Fruit fly (Drosophila melanogaster) whole organism, embryonic: ENCODE results near the gene CG34284.
A peak's percentile ranks its signal among the peaks of the same experiment; 100 is the strongest.

Source experiments
- Antp ChIP-seq: fragments of 200-800 bp; sonication (Bioruptor generic); optimal IDR thresholded peaks from 3 replicates; lab custom pipeline; 2016; ENCODE audit warnings: missing biosample characterization, missing genetic modification characterization
- Asciz ChIP-seq: fragments of 200-800 bp; sonication (Bioruptor generic); optimal IDR thresholded peaks from 2 replicates; lab custom pipeline; 2017; ENCODE audit warnings: missing biosample characterization, mild to moderate bottlenecking, missing genetic modification characterization, missing genetic modification reagents
- Awh ChIP-seq: fragments of 200-800 bp; sonication (Bioruptor generic); IDR thresholded peaks from 2 replicates; pipeline ENCODE4, ENCODE4 v1.3.6; 2022; ENCODE audit warnings: missing biosample characterization, missing genetic modification characterization
- Bdp1 ChIP-seq: fragments of 200-800 bp; sonication (Bioruptor generic); optimal IDR thresholded peaks from 3 replicates; lab custom pipeline; 2016; ENCODE audit warnings: missing biosample characterization, missing genetic modification characterization
- CG10267 ChIP-seq: fragments of 200-800 bp; sonication (Bioruptor generic); optimal IDR thresholded peaks from 2 replicates; lab custom pipeline; 2018; ENCODE audit warnings: missing biosample characterization, mild to moderate bottlenecking, missing genetic modification characterization, moderate library complexity
- CG10274 ChIP-seq: fragments of 200-800 bp; sonication (Bioruptor generic); optimal IDR thresholded peaks from 3 replicates; lab custom pipeline; 2017; ENCODE audit warnings: missing biosample characterization, mild to moderate bottlenecking, missing genetic modification characterization
- CG10321 ChIP-seq: fragments of 200-800 bp; sonication (Bioruptor generic); IDR thresholded peaks from 2 replicates; pipeline ENCODE4 v1.3.6; 2022; ENCODE audit warnings: missing biosample characterization, missing genetic modification characterization
- CG10654 ChIP-seq: fragments of 200-800 bp; sonication (Bioruptor generic); optimal IDR thresholded peaks from 2 replicates; lab custom pipeline; 2016; ENCODE audit warnings: missing biosample characterization, missing genetic modification characterization
- CG11398 ChIP-seq: fragments of 200-800 bp; sonication (Bioruptor generic); optimal IDR thresholded peaks from 2 replicates; lab custom pipeline; 2016; ENCODE audit warnings: missing biosample characterization, missing genetic modification characterization
- CG12299 ChIP-seq: fragments of 200-800 bp; sonication (Bioruptor generic); optimal IDR thresholded peaks from 2 replicates; lab custom pipeline; 2018; ENCODE audit warnings: missing biosample characterization, mild to moderate bottlenecking, missing genetic modification characterization
- CG12942 ChIP-seq: fragments of 200-800 bp; sonication (Bioruptor generic); optimal IDR thresholded peaks from 3 replicates; lab custom pipeline; 2016; ENCODE audit warnings: missing biosample characterization, missing genetic modification characterization
- CG14667 ChIP-seq: fragments of 200-800 bp; sonication (Bioruptor generic); IDR thresholded peaks from 2 replicates; pipeline ENCODE4 v1.3.6; 2022; ENCODE audit warnings: missing biosample characterization, missing genetic modification characterization
- CG14860 ChIP-seq: fragments of 200-800 bp; sonication (Bioruptor generic); IDR thresholded peaks from 3 replicates; pipeline ENCODE4 v1.3.6; 2022; ENCODE audit warnings: missing biosample characterization, missing genetic modification characterization; ENCODE audit not compliant: partially characterized antibody
- CG1603 ChIP-seq: fragments of 200-800 bp; sonication (Bioruptor generic); optimal IDR thresholded peaks from 2 replicates; lab custom pipeline; 2019; ENCODE audit warnings: missing biosample characterization, mild to moderate bottlenecking, missing genetic modification characterization, moderate library complexity
- CG17359 ChIP-seq: fragments of 200-800 bp; sonication (Bioruptor generic); optimal IDR thresholded peaks from 3 replicates; lab custom pipeline; 2018; ENCODE audit warnings: missing biosample characterization, mild to moderate bottlenecking, missing genetic modification characterization, moderate library complexity
- CG1792 ChIP-seq: fragments of 200-800 bp; sonication (Bioruptor generic); optimal IDR thresholded peaks from 2 replicates; lab custom pipeline; 2016; ENCODE audit warnings: missing biosample characterization, missing genetic modification characterization
- CG2678 ChIP-seq: fragments of 200-800 bp; sonication (Bioruptor generic); optimal IDR thresholded peaks from 3 replicates; lab custom pipeline; 2019; ENCODE audit warnings: missing biosample characterization, mild to moderate bottlenecking, missing genetic modification characterization, moderate library complexity
- CG3163 ChIP-seq: fragments of 200-800 bp; sonication (Bioruptor generic); optimal IDR thresholded peaks from 3 replicates; lab custom pipeline; 2016; ENCODE audit warnings: missing biosample characterization, missing genetic modification characterization
- CG6791 ChIP-seq: fragments of 200-800 bp; sonication (Bioruptor generic); IDR thresholded peaks from 3 replicates; pipeline ENCODE4 v1.3.6; 2022; ENCODE audit warnings: missing biosample characterization, missing genetic modification characterization; ENCODE audit not compliant: partially characterized antibody
- CG7839 ChIP-seq: fragments of 200-800 bp; sonication (Bioruptor generic); optimal IDR thresholded peaks from 3 replicates; lab custom pipeline; 2018; ENCODE audit warnings: missing biosample characterization, mild to moderate bottlenecking, missing genetic modification characterization, moderate library complexity
- CG9215 ChIP-seq: fragments of 200-800 bp; sonication (Bioruptor generic); IDR thresholded peaks from 2 replicates; pipeline ENCODE4 v1.3.6; 2022; ENCODE audit warnings: missing biosample characterization, missing genetic modification characterization
- CG9727 ChIP-seq: fragments of 200-800 bp; sonication (Bioruptor generic); optimal IDR thresholded peaks from 3 replicates; lab custom pipeline; 2017; ENCODE audit warnings: missing biosample characterization, mild to moderate bottlenecking, missing genetic modification characterization
- Dip3 ChIP-seq: fragments of 200-800 bp; sonication (Bioruptor generic); optimal IDR thresholded peaks from 3 replicates; lab custom pipeline; 2016; ENCODE audit warnings: missing biosample characterization, missing genetic modification characterization
- Dll ChIP-seq: fragments of 200-800 bp; sonication (Bioruptor generic); IDR thresholded peaks from 4 replicates; pipeline ENCODE4 v1.3.6; 2022; ENCODE audit warnings: missing biosample characterization, missing genetic modification characterization; ENCODE audit not compliant: partially characterized antibody
- Drgx ChIP-seq: fragments of 200-800 bp; sonication (Bioruptor generic); IDR thresholded peaks from 2 replicates; pipeline ENCODE4 v1.3.6; 2022; ENCODE audit warnings: missing biosample characterization, missing genetic modification characterization
- Lpt ChIP-seq: fragments of >200 bp; optimal IDR thresholded peaks from 2 replicates; lab custom pipeline; 2018; ENCODE audit warnings: missing biosample characterization, missing genetic modification characterization
- NC2β ChIP-seq: fragments of 200-800 bp; sonication (Bioruptor generic); optimal IDR thresholded peaks from 2 replicates; lab custom pipeline; 2016; ENCODE audit warnings: missing biosample characterization, missing genetic modification characterization
- Scr ChIP-seq: fragments of 200-800 bp; sonication (Bioruptor generic); IDR thresholded peaks from 2 replicates; pipeline ENCODE4 v1.3.6; 2022; ENCODE audit warnings: missing biosample characterization, missing genetic modification characterization; ENCODE audit not compliant: partially characterized antibody
- Stat92E ChIP-seq, 3 experiments: fragments of >200 bp in 2 of 3; fragments of 200-800 bp in 1 of 3; sonication (Bioruptor generic) in 1 of 3; optimal IDR thresholded peaks; 2 replicates each; lab custom pipeline; 2017 to 2019; ENCODE audit warnings: missing biosample characterization in 3 of 3, missing genetic modification characterization in 3 of 3, mild to moderate bottlenecking in 1 of 3, moderate library complexity in 1 of 3
- abd-A ChIP-seq: fragments of 200-800 bp; sonication (Bioruptor generic); optimal IDR thresholded peaks from 3 replicates; lab custom pipeline; 2019; ENCODE audit warnings: missing biosample characterization, mild to moderate bottlenecking, missing genetic modification characterization, moderate library complexity
- amos ChIP-seq: fragments of 200-800 bp; sonication (Bioruptor generic); IDR thresholded peaks from 2 replicates; pipeline ENCODE4 v1.3.6; 2022; ENCODE audit warnings: missing biosample characterization, missing genetic modification characterization; ENCODE audit not compliant: partially characterized antibody
- bsh ChIP-seq, 2 experiments: fragments of 200-800 bp; sonication (Bioruptor generic); optimal IDR thresholded peaks; 2 replicates each; lab custom pipeline; 2017 to 2018; ENCODE audit warnings: mild to moderate bottlenecking in 2 of 2, missing biosample characterization in 2 of 2, missing genetic modification characterization in 2 of 2, moderate library complexity in 1 of 2
- caup ChIP-seq: fragments of 200-800 bp; sonication (Bioruptor generic); optimal IDR thresholded peaks from 3 replicates; lab custom pipeline; 2017; ENCODE audit warnings: missing biosample characterization, mild to moderate bottlenecking, missing genetic modification characterization, moderate library complexity; ENCODE audit not compliant: severe bottlenecking
- cg ChIP-seq: fragments of 200-800 bp; sonication (Bioruptor generic); optimal IDR thresholded peaks from 3 replicates; lab custom pipeline; 2019; ENCODE audit warnings: missing biosample characterization, mild to moderate bottlenecking, missing genetic modification characterization, moderate library complexity
- h ChIP-seq: fragments of >200 bp; optimal IDR thresholded peaks from 2 replicates; lab custom pipeline; 2017
- hkb ChIP-seq, 2 experiments: fragments of 200-800 bp in 1 of 2; fragments of >200 bp in 1 of 2; sonication (Bioruptor generic) in 1 of 2; IDR thresholded peaks in 1 of 2; optimal IDR thresholded peaks in 1 of 2; 2 replicates each; pipeline versions ENCODE4 v1.3.6 to Lab custom; 2017 to 2022; ENCODE audit warnings: missing biosample characterization in 1 of 2, missing genetic modification characterization in 1 of 2
- jing ChIP-seq: fragments of 200-800 bp; sonication (Bioruptor generic); optimal IDR thresholded peaks from 2 replicates; lab custom pipeline; 2018; ENCODE audit warnings: missing biosample characterization, mild to moderate bottlenecking, missing genetic modification characterization
- knrl ChIP-seq: fragments of 200-800 bp; sonication (Bioruptor generic); IDR thresholded peaks from 3 replicates; pipeline ENCODE4 v1.3.6; 2022; ENCODE audit warnings: missing biosample characterization, missing genetic modification characterization; ENCODE audit not compliant: partially characterized antibody
- nerfin-2 ChIP-seq: fragments of 200-800 bp; sonication (Bioruptor generic); IDR thresholded peaks from 2 replicates; pipeline ENCODE4 v1.3.6; 2022; ENCODE audit warnings: missing biosample characterization, missing genetic modification characterization; ENCODE audit not compliant: partially characterized antibody
- pfk ChIP-seq: fragments of 200-800 bp; sonication (Bioruptor generic); optimal IDR thresholded peaks from 2 replicates; lab custom pipeline; 2018; ENCODE audit warnings: missing biosample characterization, mild to moderate bottlenecking, missing genetic modification characterization, moderate library complexity
- salm ChIP-seq: fragments of 200-800 bp; sonication (Bioruptor generic); optimal IDR thresholded peaks from 2 replicates; lab custom pipeline; 2018; ENCODE audit warnings: missing biosample characterization, mild to moderate bottlenecking, missing genetic modification characterization
- scrt ChIP-seq: fragments of 200-800 bp; sonication (Bioruptor generic); optimal IDR thresholded peaks from 2 replicates; lab custom pipeline; 2018; ENCODE audit warnings: missing biosample characterization, mild to moderate bottlenecking, missing genetic modification characterization, moderate library complexity
- slp2 ChIP-seq: fragments of 200-800 bp; sonication (Bioruptor generic); optimal IDR thresholded peaks from 2 replicates; lab custom pipeline; 2016; ENCODE audit warnings: missing biosample characterization, missing genetic modification characterization
- sob ChIP-seq: fragments of 200-800 bp; sonication (Bioruptor generic); IDR thresholded peaks from 2 replicates; pipeline ENCODE4 v1.3.6; 2022; ENCODE audit warnings: missing biosample characterization, missing genetic modification characterization
- ttk ChIP-seq: fragments of 200-800 bp; sonication (Bioruptor generic); IDR thresholded peaks from 2 replicates; pipeline ENCODE4 v2.1.2; 2022; ENCODE audit warnings: missing biosample characterization, missing genetic modification characterization
- zen2 ChIP-seq: fragments of 200-800 bp; sonication (Bioruptor generic); IDR thresholded peaks from 3 replicates; pipeline ENCODE4 v1.3.6; 2022; ENCODE audit warnings: missing biosample characterization, missing genetic modification characterization; ENCODE audit not compliant: partially characterized antibody

CG34284 gene

DNA sequence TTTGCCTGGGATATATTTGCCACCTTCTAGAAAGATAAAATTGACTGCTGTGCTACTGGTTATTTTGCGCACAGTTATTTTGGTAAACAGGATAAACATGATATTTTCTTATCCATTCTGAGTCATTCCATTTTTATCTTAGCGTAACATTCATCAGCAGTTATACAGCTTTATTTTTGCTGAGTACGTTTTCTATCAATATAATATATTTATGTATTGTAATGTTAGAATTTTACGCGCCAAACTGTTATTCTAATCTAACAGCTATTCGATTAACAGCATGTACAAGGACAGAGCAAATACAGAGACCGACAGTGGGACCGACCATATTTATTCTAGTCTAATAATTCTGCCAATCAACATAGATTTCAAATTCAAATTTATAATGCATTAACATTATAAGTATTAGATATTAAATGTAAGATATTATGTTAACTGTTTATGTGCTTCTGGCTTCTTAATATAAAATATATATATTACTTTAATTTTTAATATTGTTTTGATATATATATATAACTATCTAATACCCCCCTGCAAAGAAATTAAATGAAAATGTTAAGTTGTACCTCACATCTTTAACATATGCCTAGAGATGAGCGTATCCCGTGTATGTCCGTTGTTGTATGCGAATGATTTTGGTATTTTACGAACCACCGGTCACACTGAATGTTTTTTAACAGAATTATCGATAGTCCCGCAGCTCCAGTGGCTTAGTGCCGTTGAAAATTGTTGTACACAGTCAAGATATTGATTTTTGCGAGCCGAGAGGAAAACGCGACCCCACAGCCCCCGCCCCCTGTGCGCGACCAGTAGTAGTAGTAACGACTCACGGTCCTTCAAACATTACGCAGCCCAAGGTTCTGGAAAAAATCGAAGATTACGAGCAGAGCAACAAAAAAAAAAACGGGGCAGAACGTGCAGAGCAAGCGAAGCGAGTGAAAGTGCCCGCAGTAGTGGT, 3.5 kb upstream of the CG34284 start, which contains the start of gene EndoA (continued):
- TF ChIP-seq Scr (GFP tag; lab: Robert Waterston, UW) (peak; percentile 76), CG10321 (GFP tag; lab: Robert Waterston, UW) (no peak), salm (tag; lab: Kevin White, UChicago) (no peak), CG9215 (0 out of 2 replicates have a peak, but pooled peaks have one; percentile 7), NC2β (GFP tag; lab: Kevin White, UChicago) (no peak), CG1792 (GFP tag; lab: Kevin White, UChicago) (no peak), Dip3 (GFP tag; lab: Kevin White, UChicago) (no peak), jing (GFP tag; lab: Kevin White, UChicago) (no peak), scrt (peak; percentile 32), cg (GFP tag; lab: Kevin White, UChicago) (no peak), CG7839 (tag; lab: Kevin White, UChicago) (peak; percentile 65), Lpt (GFP tag; lab: Kevin White, UChicago) (no peak), CG14667 (peak; percentile 10; the same call in 1 of the 2 replicates), Bdp1 (GFP tag; lab: Kevin White, UChicago) (no peak), CG14860 (peak; percentile 55; the same call in 1 of the 3 replicates), CG1603 (tag; lab: Kevin White, UChicago) (peak; percentile 70), Asciz (GFP tag; lab: Kevin White, UChicago) (no peak), Awh (GFP tag; lab: Robert Waterston, UW) (no peak), knrl (GFP tag; lab: Robert Waterston, UW) (peak; percentile 74), CG2678 (peak; percentile 75), CG10267 (tag; lab: Kevin White, UChicago) (peak; percentile 64), sob (GFP tag; lab: Robert Waterston, UW) (no peak), CG3163 (GFP tag; lab: Kevin White, UChicago) (no peak), h (no peak), nerfin-2 (no peak; the same call in 1 of the 2 replicates), caup (GFP tag; lab: Kevin White, UChicago) (peak; percentile 41), ttk (no peak), bsh (GFP tag; optimal IDR thresholded peaks at IDR 0.05; lab: Kevin White, UChicago) (no peak), pfk (no peak), Stat92E (GFP tag; optimal IDR thresholded peaks at IDR 0.05; lab: Kevin White, UChicago) (peak in 1 of 3 experiments; percentile 15), amos (GFP tag; lab: Robert Waterston, UW) (peak; percentile 88), CG12299 (tag; lab: Kevin White, UChicago) (peak; percentile 9), CG10654 (GFP tag; lab: Kevin White, UChicago) (peak; percentile 33), slp2 (GFP tag; lab: Kevin White, UChicago) (no peak), CG11398 (no peak), CG17359 (tag; lab: Kevin White, UChicago) (peak; percentile 42), hkb (optimal IDR thresholded peaks at IDR 0.05; lab: Kevin White, UChicago) (no peak), hkb (GFP tag; IDR thresholded peaks at IDR 0.05; lab: Robert Waterston, UW) (no peak), Dll (peak; percentile 68), zen2 (peak; percentile 41; the same call in 1 of the 3 replicates), abd-A (tag; lab: Kevin White, UChicago) (peak; percentile 54), Antp (GFP tag; lab: Kevin White, UChicago) (peak; percentile 36), CG9727 (peak; percentile 67), Drgx (GFP tag; lab: Robert Waterston, UW) (peak; percentile 58), CG10274 (GFP tag; lab: Kevin White, UChicago) (no peak), CG12942 (GFP tag; lab: Kevin White, UChicago) (peak; percentile 37), CG6791 (peak; percentile 59; the same call in 2 of the 3 replicates)
